8 worm cellular contexts compared by ENCODE assay signal in the genomic region with DNA sequence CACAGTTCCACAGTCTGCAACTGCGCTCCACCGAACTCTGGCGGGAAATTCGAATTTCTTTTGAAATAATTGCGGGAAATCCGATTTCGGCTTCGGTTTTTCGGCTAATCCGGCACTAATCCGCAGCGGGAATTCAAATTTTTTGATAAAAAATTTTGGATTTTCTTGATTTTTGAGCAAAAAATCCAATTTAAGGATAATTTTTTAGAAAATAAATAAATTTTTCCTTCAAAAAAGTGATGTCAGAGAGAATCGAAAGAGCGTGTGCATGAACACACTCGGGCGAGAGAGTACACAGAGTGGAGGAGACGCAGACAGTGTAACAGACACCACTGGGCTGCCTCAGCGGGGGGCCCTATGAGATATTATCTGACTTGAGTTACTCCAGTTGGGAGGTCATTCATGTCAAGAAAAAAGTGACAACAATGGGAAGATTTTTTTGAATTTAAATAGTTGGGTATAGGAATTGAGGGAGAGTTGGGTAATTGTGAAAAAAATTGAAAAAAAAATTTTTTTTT.
A peak's percentile ranks its signal among the peaks of the same experiment; 100 is the strongest.
TF ChIP-seq lines count a peak whose summit lies in the region.

No protein-coding gene starts in this region.

TF ChIP-seq in whole organism, L1 larva, 84 proteins besides CTCF, POLR2A, EP300 and RAD21 (continues in another document):
- TF ChIP-seq grh-1 (GFP tag; IDR thresholded peaks at IDR 0.05; lab: Robert Waterston, UW) (no peak), snu-23 (GFP tag; optimal IDR thresholded peaks at IDR 0.05; lab: Kevin White, UChicago) (peak; percentile 54), ztf-4 (tag; optimal IDR thresholded peaks at IDR 0.05; lab: Kevin White, UChicago) (no peak), lsy-2 (tag; optimal IDR thresholded peaks at IDR 0.05; lab: Kevin White, UChicago) (peak; percentile 40 to 51), mep-1 (tag; optimal IDR thresholded peaks at IDR 0.05; lab: Kevin White, UChicago) (peak; percentile 46), lin-35 (GFP tag; optimal IDR thresholded peaks at IDR 0.05; lab: Kevin White, UChicago) (peak in 1 of 2 experiments; percentile 1), nhr-84 (tag; optimal IDR thresholded peaks at IDR 0.05; lab: Kevin White, UChicago) (no peak), efl-1 (optimal IDR thresholded peaks at IDR 0.05; lab: Kevin White, UChicago) (peak; percentile 23 to 25), efl-1 (GFP tag; optimal IDR thresholded peaks at IDR 0.05 in 1 of 2; lab: Kevin White, UChicago) (peak; percentile 53 to 91), ceh-82 (tag; optimal IDR thresholded peaks at IDR 0.05; lab: Kevin White, UChicago) (peak in 1 of 3 experiments; percentile 30)

TF ChIP-seq in whole organism, L2 larva, 48 proteins besides CTCF, POLR2A, EP300 and RAD21 (continues in another document):
- TF ChIP-seq ZK546.5 (tag; optimal IDR thresholded peaks at IDR 0.05; lab: Kevin White, UChicago), result no peak
- TF ChIP-seq mdl-1 (tag; optimal IDR thresholded peaks at IDR 0.05; lab: Kevin White, UChicago), result peak in 1 of 2 experiments; percentile 24
- TF ChIP-seq dmd-4 (tag; optimal IDR thresholded peaks at IDR 0.05; lab: Kevin White, UChicago), result no peak
- TF ChIP-seq nhr-6 (tag; optimal IDR thresholded peaks at IDR 0.05; lab: Kevin White, UChicago), result no peak
- TF ChIP-seq mbf-1 (tag; optimal IDR thresholded peaks at IDR 0.05; lab: Kevin White, UChicago), result no peak
- TF ChIP-seq C34F6.9 (tag; optimal IDR thresholded peaks at IDR 0.05; lab: Kevin White, UChicago), result peak; percentile 16
- TF ChIP-seq Y55F3AM.14 (GFP tag; optimal IDR thresholded peaks at IDR 0.05; lab: Kevin White, UChicago), result no peak
- no peak for TF ChIP-seq nhr-21 (tag; optimal IDR thresholded peaks at IDR 0.05; lab: Kevin White, UChicago)
- no peak for TF ChIP-seq ztf-11 (tag; optimal IDR thresholded peaks at IDR 0.05; lab: Kevin White, UChicago)
- no peak for TF ChIP-seq lin-39 (tag; optimal IDR thresholded peaks at IDR 0.05; lab: Kevin White, UChicago)
- TF ChIP-seq unc-62 (GFP tag; optimal IDR thresholded peaks at IDR 0.05; lab: Kevin White, UChicago), result no peak

TF ChIP-seq in whole organism, L3 larva, 47 proteins besides CTCF, POLR2A, EP300 and RAD21:
- TF ChIP-seq hmg-11 (tag; optimal IDR thresholded peaks at IDR 0.05; lab: Kevin White, UChicago) (peak; percentile 56), elt-1 (tag; optimal IDR thresholded peaks at IDR 0.05; lab: Kevin White, UChicago) (peak; percentile 49), nhr-28 (tag; optimal IDR thresholded peaks at IDR 0.05; lab: Kevin White, UChicago) (no peak), nfya-1 (tag; optimal IDR thresholded peaks at IDR 0.05; lab: Kevin White, UChicago; ENCODE audit: insufficient read depth) (peak; percentile 56), fos-1 (tag; optimal IDR thresholded peaks at IDR 0.05; lab: Kevin White, UChicago) (no peak), snpc-4 (tag; optimal IDR thresholded peaks at IDR 0.05; lab: Kevin White, UChicago) (no peak)

TF ChIP-seq in whole organism, L4 larva, 104 proteins besides CTCF, POLR2A, EP300 and RAD21 (continues in another document):
- TF ChIP-seq saeg-2 (GFP tag; IDR thresholded peaks at IDR 0.05; lab: Robert Waterston, UW), result no peak
- no peak for TF ChIP-seq hlh-11 (tag; optimal IDR thresholded peaks at IDR 0.05; lab: Kevin White, UChicago)
- TF ChIP-seq lim-7 (GFP tag; IDR thresholded peaks at IDR 0.05; lab: Robert Waterston, UW), result no peak
- no peak for TF ChIP-seq skn-1 (tag; optimal IDR thresholded peaks at IDR 0.05; lab: Kevin White, UChicago)
- TF ChIP-seq zfp-3 (GFP tag; conservative IDR thresholded peaks at IDR 0.05; lab: Robert Waterston, UW), result no peak
- no peak for TF ChIP-seq nhr-111 (GFP tag; optimal IDR thresholded peaks at IDR 0.05; lab: Kevin White, UChicago)
- no peak for TF ChIP-seq ZK546.5 (tag; optimal IDR thresholded peaks at IDR 0.05; lab: Kevin White, UChicago)
- TF ChIP-seq fkh-10 (GFP tag; optimal IDR thresholded peaks at IDR 0.05; lab: Kevin White, UChicago), result peak; percentile 11
- TF ChIP-seq unc-62 (GFP tag; optimal IDR thresholded peaks at IDR 0.05 in 1 of 2; lab: Kevin White, UChicago), result no peak
- no peak for TF ChIP-seq unc-62 (tag; optimal IDR thresholded peaks at IDR 0.05; lab: Kevin White, UChicago)
- TF ChIP-seq pqm-1 (tag; optimal IDR thresholded peaks at IDR 0.05; lab: Kevin White, UChicago), result no peak
- TF ChIP-seq mes-2 (tag; optimal IDR thresholded peaks at IDR 0.05; lab: Kevin White, UChicago; ENCODE audit: poor library complexity, severe bottlenecking), result no peak

TF ChIP-seq in whole organism, early embryonic, 17 proteins besides CTCF, POLR2A, EP300 and RAD21:
- TF ChIP-seq ceh-36 (tag; optimal IDR thresholded peaks at IDR 0.05; lab: Kevin White, UChicago) (peak; percentile 45), pes-1 (GFP tag; IDR thresholded peaks at IDR 0.05; lab: Robert Waterston, UW) (no peak)

TF ChIP-seq in whole organism, late embryonic, 69 proteins besides CTCF, POLR2A, EP300 and RAD21:
- TF ChIP-seq nfya-1 (tag; optimal IDR thresholded peaks at IDR 0.05; lab: Kevin White, UChicago), result peak; percentile 18
- TF ChIP-seq hlh-30 (tag; optimal IDR thresholded peaks at IDR 0.05; lab: Kevin White, UChicago; ENCODE audit: insufficient read depth), result no peak
- TF ChIP-seq ref-2 (tag; optimal IDR thresholded peaks at IDR 0.05; lab: Kevin White, UChicago), result peak; percentile 54
- no peak for TF ChIP-seq sdc-2 (tag; optimal IDR thresholded peaks at IDR 0.05; lab: Kevin White, UChicago)

TF ChIP-seq in whole organism, mixed stage, embryonic, 35 proteins besides CTCF, POLR2A, EP300 and RAD21:
- TF ChIP-seq ces-1 (GFP tag; optimal IDR thresholded peaks at IDR 0.05; lab: Kevin White, UChicago) (peak; percentile 22), drap-1 (GFP tag; optimal IDR thresholded peaks at IDR 0.05; lab: Kevin White, UChicago) (no peak), elt-3 (tag; optimal IDR thresholded peaks at IDR 0.05; lab: Kevin White, UChicago) (no peak), ham-2 (GFP tag; optimal IDR thresholded peaks at IDR 0.05; lab: Kevin White, UChicago) (no peak), mep-1 (tag; optimal IDR thresholded peaks at IDR 0.05; lab: Kevin White, UChicago) (no peak), sptf-1 (tag; optimal IDR thresholded peaks at IDR 0.05; lab: Kevin White, UChicago) (no peak), lin-32 (GFP tag; optimal IDR thresholded peaks at IDR 0.05; lab: Kevin White, UChicago) (no peak), nhr-237 (tag; optimal IDR thresholded peaks at IDR 0.05; lab: Kevin White, UChicago) (no peak), nhr-12 (tag; optimal IDR thresholded peaks at IDR 0.05; lab: Kevin White, UChicago) (no peak)

TF ChIP-seq in whole organism, young adult, 124 proteins besides CTCF, POLR2A, EP300 and RAD21:
- no peak for TF ChIP-seq F10E7.11 (tag; optimal IDR thresholded peaks at IDR 0.05; lab: Kevin White, UChicago)
- TF ChIP-seq hmg-1.2 (GFP tag; IDR thresholded peaks at IDR 0.05; lab: Robert Waterston, UW), result peak; percentile 94
TF ChIP-seq in whole organism, young adult: peak in this region for 1.
